Worm (Caenorhabditis elegans) whole organism, L2 larva: ENCODE measurements around the gene Y43F8C.5.

Experiments used
- F13H6.1 ChIP-seq: sonication (generic microtip); optimal IDR thresholded peaks from 2 replicates; lab custom pipeline; 2016; ENCODE audit warnings: missing genetic modification characterization, missing compliant biosample characterization
- Y55F3AM.14 ChIP-seq: fragments of 200-800 bp; sonication (Bioruptor generic); optimal IDR thresholded peaks from 2 replicates; lab custom pipeline; 2018; ENCODE audit warnings: mild to moderate bottlenecking, missing genetic modification characterization, missing compliant biosample characterization
- ZK546.5 ChIP-seq: sonication (generic microtip); optimal IDR thresholded peaks from 2 replicates; lab custom pipeline; 2017; ENCODE audit warnings: missing biosample characterization, missing genetic modification characterization
- alr-1 ChIP-seq: fragments of 150-350 bp; optimal IDR thresholded peaks from 2 replicates; lab custom pipeline; 2014; ENCODE audit warnings: missing biosample characterization, missing genetic modification characterization
- aly-2 ChIP-seq: fragments of 150-350 bp; optimal IDR thresholded peaks from 2 replicates; lab custom pipeline; 2014; ENCODE audit warnings: missing biosample characterization, missing genetic modification characterization
- ama-1 ChIP-seq: fragments of 150-350 bp; optimal IDR thresholded peaks from 2 replicates; lab custom pipeline; 2018; ENCODE audit warnings: inconsistent platforms
- blmp-1 ChIP-seq: sonication (generic microtip); optimal IDR thresholded peaks from 2 replicates; lab custom pipeline; 2017; ENCODE audit warnings: missing genetic modification characterization, mild to moderate bottlenecking, missing compliant biosample characterization, antibody characterized with exemption, moderate library complexity; ENCODE audit not compliant: insufficient read depth
- ceh-16 ChIP-seq: fragments of 150-350 bp; optimal IDR thresholded peaks from 2 replicates; lab custom pipeline; 2014; ENCODE audit warnings: missing biosample characterization, missing genetic modification characterization
- ceh-82 ChIP-seq: fragments of 150-350 bp; optimal IDR thresholded peaks from 2 replicates; lab custom pipeline; 2014; ENCODE audit warnings: missing biosample characterization, missing genetic modification characterization
- crh-2 ChIP-seq: sonication (generic microtip); optimal IDR thresholded peaks from 2 replicates; lab custom pipeline; 2017; ENCODE audit warnings: missing biosample characterization, missing genetic modification characterization
- egl-27 ChIP-seq: sonication (generic microtip); optimal IDR thresholded peaks from 3 replicates; lab custom pipeline; 2017; ENCODE audit warnings: missing biosample characterization, missing genetic modification reagents, missing genetic modification characterization
- gmeb-1 ChIP-seq: fragments of 150-350 bp; optimal IDR thresholded peaks from 2 replicates; lab custom pipeline; 2014; ENCODE audit warnings: missing biosample characterization, missing genetic modification characterization
- lin-13 ChIP-seq: fragments of 150-350 bp; optimal IDR thresholded peaks from 2 replicates; lab custom pipeline; 2014; ENCODE audit warnings: missing biosample characterization, missing genetic modification reagents, missing genetic modification characterization
- lsy-2 ChIP-seq, 2 experiments: fragments of 150-350 bp in 1 of 2; sonication (generic microtip) in 1 of 2; optimal IDR thresholded peaks; 2 replicates each; lab custom pipeline; 2014 to 2017; ENCODE audit warnings: missing biosample characterization in 2 of 2, missing genetic modification characterization in 2 of 2
- mab-5 ChIP-seq: fragments of 150-350 bp; optimal IDR thresholded peaks from 2 replicates; lab custom pipeline; 2014; ENCODE audit warnings: missing biosample characterization, missing genetic modification characterization
- mbf-1 ChIP-seq: sonication (generic microtip); optimal IDR thresholded peaks from 2 replicates; lab custom pipeline; 2017; ENCODE audit warnings: missing biosample characterization, missing genetic modification characterization
- mdl-1 ChIP-seq, 2 experiments: fragments of 150-350 bp in 1 of 2; sonication (generic microtip) in 1 of 2; optimal IDR thresholded peaks; 2 replicates each; lab custom pipeline; 2017; ENCODE audit warnings: missing biosample characterization in 2 of 2, missing genetic modification characterization in 2 of 2
- nhr-10 ChIP-seq: sonication (generic microtip); optimal IDR thresholded peaks from 2 replicates; lab custom pipeline; 2017; ENCODE audit warnings: missing biosample characterization, missing genetic modification characterization
- nhr-12 ChIP-seq: fragments of 150-350 bp; optimal IDR thresholded peaks from 2 replicates; lab custom pipeline; 2014; ENCODE audit warnings: missing biosample characterization, missing genetic modification characterization
- nhr-129 ChIP-seq: fragments of 150-350 bp; optimal IDR thresholded peaks from 2 replicates; lab custom pipeline; 2014; ENCODE audit warnings: missing biosample characterization, missing genetic modification characterization
- nhr-21 ChIP-seq: fragments of 150-350 bp; optimal IDR thresholded peaks from 2 replicates; lab custom pipeline; 2014; ENCODE audit warnings: missing biosample characterization, missing genetic modification characterization
- nhr-237 ChIP-seq: fragments of 150-350 bp; optimal IDR thresholded peaks from 2 replicates; lab custom pipeline; 2014; ENCODE audit warnings: missing biosample characterization, missing genetic modification characterization
- nhr-25 ChIP-seq: fragments of 150-350 bp; sonication (generic microtip); optimal IDR thresholded peaks from 3 replicates; lab custom pipeline; 2014; ENCODE audit warnings: missing biosample characterization, missing genetic modification characterization
- nhr-77 ChIP-seq: fragments of 150-350 bp; optimal IDR thresholded peaks from 2 replicates; lab custom pipeline; 2014; ENCODE audit warnings: missing biosample characterization, missing genetic modification characterization
- skn-1 ChIP-seq: sonication (generic microtip); optimal IDR thresholded peaks from 2 replicates; lab custom pipeline; 2017; ENCODE audit warnings: missing biosample characterization, missing genetic modification characterization
- sma-3 ChIP-seq: sonication (generic microtip); optimal IDR thresholded peaks from 2 replicates; lab custom pipeline; 2016; ENCODE audit warnings: missing genetic modification reagents, missing genetic modification characterization, missing compliant biosample characterization
- sma-9 ChIP-seq, 2 experiments: fragments of 150-350 bp in 1 of 2; sonication (generic microtip) in 1 of 2; optimal IDR thresholded peaks; 2 replicates each; lab custom pipeline; 2014 to 2016; ENCODE audit warnings: missing genetic modification characterization in 2 of 2, mild to moderate bottlenecking in 1 of 2, missing biosample characterization in 1 of 2, missing compliant biosample characterization in 1 of 2, missing genetic modification reagents in 1 of 2, moderate library complexity in 1 of 2
- snpc-4 ChIP-seq: fragments of 150-350 bp; optimal IDR thresholded peaks from 2 replicates; lab custom pipeline; 2014; ENCODE audit warnings: missing biosample characterization, missing genetic modification characterization
- unc-39 ChIP-seq: fragments of 150-350 bp; optimal IDR thresholded peaks from 2 replicates; lab custom pipeline; 2014; ENCODE audit warnings: missing biosample characterization, missing genetic modification characterization
- unc-62 ChIP-seq: fragments of 150-350 bp; optimal IDR thresholded peaks from 2 replicates; lab custom pipeline; 2014; ENCODE audit warnings: missing biosample characterization, missing genetic modification reagents, missing genetic modification characterization
- zag-1 ChIP-seq: fragments of 150-350 bp; optimal IDR thresholded peaks from 2 replicates; lab custom pipeline; 2014; ENCODE audit warnings: missing biosample characterization, missing genetic modification characterization
- ztf-11 ChIP-seq: sonication (generic microtip); optimal IDR thresholded peaks from 2 replicates; lab custom pipeline; 2017; ENCODE audit warnings: missing biosample characterization, missing genetic modification characterization

Gene Y43F8C.5

ce11 chrV:19622440-19622914, 10.0 kb downstream of the Y43F8C.5 start, which contains the start of gene Y43F8C.3 (continued):
- TF ChIP-seq ceh-16 (tag; lab: Kevin White, UChicago) (peak; percentile 28), ztf-11 (no peak), snpc-4 (peak; percentile 37), lin-13 (peak; percentile 76), unc-39 (no peak), Y55F3AM.14 (no peak), mbf-1 (tag; lab: Kevin White, UChicago) (no peak), zag-1 (tag; lab: Kevin White, UChicago) (peak; percentile 63), egl-27 (no peak)

- TF ChIP-seq lin-13 (no peak), lsy-2 (tag; optimal IDR thresholded peaks at IDR 0.05; lab: Kevin White, UChicago) (peak in 1 of 2 experiments; percentile 31), sma-3 (GFP tag; lab: Kevin White, UChicago) (no peak), mab-5 (tag; lab: Kevin White, UChicago) (peak; percentile 4), alr-1 (tag; lab: Kevin White, UChicago) (no peak), nhr-129 (tag; lab: Kevin White, UChicago) (peak; percentile 57), ZK546.5 (tag; lab: Kevin White, UChicago) (no peak), mdl-1 (tag; optimal IDR thresholded peaks at IDR 0.05; lab: Kevin White, UChicago) (no peak)
Observed at ce11 chrV:19620098-19620497, 12.3 kb downstream of the Y43F8C.5 start.

ce11 chrV:19613161-19613560, 19.3 kb downstream of the Y43F8C.5 start, which contains the start of gene nlp-26:
nlp-26 (plus strand) TSS chrV:19613461.
- TF ChIP-seq nhr-77 (tag; lab: Kevin White, UChicago) (no peak), nhr-25 (tag; lab: Kevin White, UChicago) (peak; percentile 14)
- TF ChIP-seq, all 48 proteins: peak for 1

- TF ChIP-seq gmeb-1 (tag; lab: Kevin White, UChicago) (no peak), ceh-16 (tag; lab: Kevin White, UChicago) (no peak), F13H6.1 (tag; lab: Kevin White, UChicago) (no peak), Y55F3AM.14 (peak; percentile 32), zag-1 (tag; lab: Kevin White, UChicago) (no peak), nhr-21 (tag; lab: Kevin White, UChicago) (peak; percentile 11), egl-27 (no peak), sma-9 (GFP tag; optimal IDR thresholded peaks at IDR 0.05; lab: Kevin White, UChicago) (no peak), sma-9 (tag; optimal IDR thresholded peaks at IDR 0.05; lab: Kevin White, UChicago) (no peak), ama-1 (lab: Kevin White, UChicago) (peak; percentile 21), mbf-1 (tag; lab: Kevin White, UChicago) (no peak), lin-13 (peak; percentile 4), snpc-4 (no peak)
Observed at ce11 chrV:19611675-19612345, 20.6 kb downstream of the Y43F8C.5 start.

ce11 chrV:19610118-19610707, 22.2 kb downstream of the Y43F8C.5 start:
- peak; percentile 27 for TF ChIP-seq Y55F3AM.14
- no peak for TF ChIP-seq nhr-129 (tag; lab: Kevin White, UChicago)
- TF ChIP-seq ceh-16 (tag; lab: Kevin White, UChicago) = no peak
- TF ChIP-seq blmp-1 (tag; lab: Kevin White, UChicago) = no peak

DNA sequence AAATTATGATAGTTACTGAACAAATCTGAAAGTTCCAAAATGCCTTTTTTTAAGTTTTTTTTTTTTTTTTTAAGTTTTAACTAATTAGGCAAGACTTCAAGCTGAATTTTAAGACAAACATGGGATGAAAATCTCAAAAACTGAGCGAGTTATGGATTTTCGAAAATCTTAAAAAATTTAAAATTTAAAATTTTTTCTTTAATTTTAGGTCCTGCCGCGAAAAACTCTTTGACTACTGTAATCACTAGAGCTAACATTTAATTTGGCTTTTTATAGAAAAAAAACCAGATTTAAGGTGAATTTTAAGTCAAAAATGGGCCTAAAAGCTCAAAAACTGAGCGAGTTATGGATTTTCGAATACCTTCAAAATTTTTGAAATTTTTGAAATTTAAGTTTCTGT, 23.3 kb downstream of the Y43F8C.5 start, which contains the start of gene grsp-1:
grsp-1 (plus strand) TSS at position 301 of the 400 bp plus-strand sequence.
- TF ChIP-seq nhr-237 (tag; lab: Kevin White, UChicago) = no peak
- TF ChIP-seq egl-27 = no peak
- TF ChIP-seq gmeb-1 (tag; lab: Kevin White, UChicago) = no peak
- TF ChIP-seq ceh-82 (tag; lab: Kevin White, UChicago) = no peak
- TF ChIP-seq unc-62 (GFP tag; lab: Kevin White, UChicago) = no peak
- TF ChIP-seq nhr-12 (tag; lab: Kevin White, UChicago) = no peak
- no peak for TF ChIP-seq ztf-11
- TF ChIP-seq alr-1 (tag; lab: Kevin White, UChicago) = no peak
- no peak for TF ChIP-seq nhr-10 (tag; lab: Kevin White, UChicago)
- no peak for TF ChIP-seq skn-1 (tag; lab: Kevin White, UChicago)
- no peak for TF ChIP-seq crh-2 (tag; lab: Kevin White, UChicago)
- no peak for TF ChIP-seq nhr-77 (tag; lab: Kevin White, UChicago)
- no peak for TF ChIP-seq aly-2 (tag; lab: Kevin White, UChicago)
